Worm (Caenorhabditis elegans) whole organism, L4 larva: ENCODE results near the gene nca-2.

ENCODE experiments used
- F26F4.8 ChIP-seq: fragments of 200-800 bp; sonication (Bioruptor generic); conservative IDR thresholded peaks from 2 replicates; pipeline ENCODE4 v1.3.6; 2022; ENCODE audit warnings: missing genetic modification characterization, missing compliant biosample characterization
- F44E2.7 ChIP-seq: fragments of 200-800 bp; sonication (Bioruptor generic); IDR thresholded peaks from 2 replicates; pipeline ENCODE4 v2.1.2; 2022; ENCODE audit warnings: missing genetic modification characterization, missing compliant biosample characterization
- R02D3.7 ChIP-seq: fragments of 150-350 bp; sonication (generic microtip); optimal IDR thresholded peaks from 3 replicates; lab custom pipeline; 2014; ENCODE audit warnings: missing biosample characterization, missing genetic modification characterization
- T20F7.1 ChIP-seq: fragments of 200-800 bp; sonication (Bioruptor generic); optimal IDR thresholded peaks from 2 replicates; lab custom pipeline; 2018; ENCODE audit warnings: mild to moderate bottlenecking, missing genetic modification characterization, missing compliant biosample characterization
- ZK337.2 ChIP-seq: fragments of 200-800 bp; sonication (Bioruptor generic); IDR thresholded peaks from 2 replicates; pipeline ENCODE4 v1.3.6; 2022; ENCODE audit warnings: missing genetic modification reagents, missing genetic modification characterization, missing compliant biosample characterization
- aha-1 ChIP-seq: fragments of 150-350 bp; peaks from one replicate; lab custom pipeline; 2014; ENCODE audit warnings: missing biosample characterization, missing genetic modification characterization
- ama-1 ChIP-seq: fragments of 150-350 bp; optimal IDR thresholded peaks from 2 replicates; lab custom pipeline; 2014; ENCODE audit warnings: inconsistent platforms, mixed read lengths
- attf-4 ChIP-seq: sonication (generic microtip); optimal IDR thresholded peaks from 3 replicates; lab custom pipeline; 2017; ENCODE audit warnings: missing biosample characterization, missing genetic modification characterization
- ceh-20 ChIP-seq: fragments of 200-800 bp; sonication (Bioruptor generic); IDR thresholded peaks from 2 replicates; pipeline ENCODE4 v1.3.6; 2022; ENCODE audit warnings: missing genetic modification reagents, missing genetic modification characterization, missing compliant biosample characterization
- ceh-28 ChIP-seq: fragments of 150-350 bp; optimal IDR thresholded peaks from 2 replicates; lab custom pipeline; 2014; ENCODE audit warnings: missing biosample characterization, missing genetic modification reagents, missing genetic modification characterization
- ceh-82 ChIP-seq: sonication (generic microtip); optimal IDR thresholded peaks from 2 replicates; lab custom pipeline; 2017; ENCODE audit warnings: missing biosample characterization, missing genetic modification characterization
- ces-1 ChIP-seq: fragments of 150-350 bp; sonication (generic microtip); optimal IDR thresholded peaks from 4 replicates; lab custom pipeline; 2014; ENCODE audit warnings: missing biosample characterization, missing genetic modification reagents, missing genetic modification characterization
- ctbp-1 ChIP-seq: fragments of 200-800 bp; sonication (Bioruptor generic); IDR thresholded peaks from 2 replicates; pipeline ENCODE4 v1.3.6; 2022; ENCODE audit warnings: missing genetic modification reagents, missing genetic modification characterization, missing compliant biosample characterization
- daf-12 ChIP-seq: fragments of 150-350 bp; optimal IDR thresholded peaks from 2 replicates; lab custom pipeline; 2014; ENCODE audit warnings: missing biosample characterization, missing genetic modification reagents, missing genetic modification characterization
- daf-8 ChIP-seq: fragments of 200-800 bp; sonication (Bioruptor generic); IDR thresholded peaks from 2 replicates; pipeline ENCODE4 v1.3.6; 2022; ENCODE audit warnings: missing genetic modification characterization, missing compliant biosample characterization
- dmd-6 ChIP-seq: fragments of 200-800 bp; sonication (Bioruptor generic); IDR thresholded peaks from 2 replicates; pipeline ENCODE4 v1.3.6; 2022; ENCODE audit warnings: missing genetic modification reagents, missing genetic modification characterization, missing compliant biosample characterization
- dmd-9 ChIP-seq: fragments of 200-800 bp; sonication (Bioruptor generic); IDR thresholded peaks from 2 replicates; pipeline ENCODE4 v1.3.6; 2022; ENCODE audit warnings: missing genetic modification reagents, missing genetic modification characterization, missing compliant biosample characterization
- dpl-1 ChIP-seq: fragments of 150-350 bp; optimal IDR thresholded peaks from 2 replicates; lab custom pipeline; 2014; ENCODE audit warnings: missing biosample characterization, missing genetic modification reagents, missing genetic modification characterization
- dve-1 ChIP-seq: sonication (generic microtip); optimal IDR thresholded peaks from 2 replicates; lab custom pipeline; 2017; ENCODE audit warnings: antibody characterized with exemption, mild to moderate bottlenecking, missing genetic modification characterization, missing compliant biosample characterization; ENCODE audit not compliant: insufficient read depth
- gei-8 ChIP-seq: fragments of 200-800 bp; sonication (Bioruptor generic); optimal IDR thresholded peaks from 2 replicates; lab custom pipeline; 2018; ENCODE audit warnings: mild to moderate bottlenecking, missing genetic modification characterization, missing compliant biosample characterization
- hlh-30 ChIP-seq: sonication (generic microtip); optimal IDR thresholded peaks from 2 replicates; lab custom pipeline; 2017; ENCODE audit warnings: antibody characterized with exemption, mild to moderate bottlenecking, missing genetic modification characterization, missing compliant biosample characterization; ENCODE audit not compliant: insufficient read depth
- hmg-1.1 ChIP-seq: fragments of 200-800 bp; sonication (Bioruptor generic); IDR thresholded peaks from 2 replicates; pipeline ENCODE4 v1.3.6; 2022; ENCODE audit warnings: missing genetic modification reagents, missing genetic modification characterization, missing compliant biosample characterization
- lin-13 ChIP-seq: fragments of 150-350 bp; optimal IDR thresholded peaks from 2 replicates; lab custom pipeline; 2014; ENCODE audit warnings: missing biosample characterization, missing genetic modification reagents, missing genetic modification characterization
- lin-29 ChIP-seq: fragments of 200-800 bp; sonication (Bioruptor generic); IDR thresholded peaks from 2 replicates; pipeline ENCODE4 v1.3.6; 2022; ENCODE audit warnings: missing genetic modification reagents, missing genetic modification characterization, missing compliant biosample characterization
- lin-38 ChIP-seq: fragments of 200-800 bp; sonication (Bioruptor generic); IDR thresholded peaks from 2 replicates; pipeline ENCODE4 v1.3.6; 2022; ENCODE audit warnings: missing genetic modification reagents, missing genetic modification characterization, missing compliant biosample characterization
- lir-3 ChIP-seq: sonication (generic microtip); optimal IDR thresholded peaks from 2 replicates; lab custom pipeline; 2016; ENCODE audit warnings: mild to moderate bottlenecking, missing genetic modification characterization, missing compliant biosample characterization
- lsy-2 ChIP-seq, 2 experiments: fragments of 150-350 bp in 1 of 2; sonication (generic microtip) in 1 of 2; optimal IDR thresholded peaks; 2 replicates each; lab custom pipeline; 2014 to 2017; ENCODE audit warnings: missing biosample characterization in 2 of 2, missing genetic modification characterization in 2 of 2
- madf-9 ChIP-seq: fragments of 200-800 bp; sonication (Bioruptor generic); conservative IDR thresholded peaks from 2 replicates; pipeline ENCODE4 v1.3.6; 2022; ENCODE audit warnings: missing genetic modification reagents, missing genetic modification characterization, missing compliant biosample characterization
- mdl-1 ChIP-seq, 2 experiments: fragments of 150-350 bp in 1 of 2; sonication (generic microtip) in 1 of 2; optimal IDR thresholded peaks; 2 replicates each; lab custom pipeline; 2014 to 2017; ENCODE audit warnings: missing biosample characterization in 2 of 2, missing genetic modification characterization in 2 of 2
- mep-1 ChIP-seq: fragments of 150-350 bp; sonication (generic microtip); optimal IDR thresholded peaks from 3 replicates; lab custom pipeline; 2014; ENCODE audit warnings: missing biosample characterization, missing genetic modification characterization
- mes-2 ChIP-seq: sonication (generic microtip); optimal IDR thresholded peaks from 2 replicates; lab custom pipeline; 2016; ENCODE audit warnings: missing genotype, mild to moderate bottlenecking, missing genetic modification characterization, missing compliant biosample characterization; ENCODE audit not compliant: poor library complexity, severe bottlenecking
- nhr-10 ChIP-seq: fragments of 150-350 bp; optimal IDR thresholded peaks from 2 replicates; lab custom pipeline; 2014; ENCODE audit warnings: missing biosample characterization, missing genetic modification characterization
- nhr-102 ChIP-seq: sonication (generic microtip); optimal IDR thresholded peaks from 2 replicates; lab custom pipeline; 2016; ENCODE audit warnings: mild to moderate bottlenecking, missing genetic modification characterization, moderate library complexity, missing compliant biosample characterization
- nhr-28 ChIP-seq: fragments of 150-350 bp; optimal IDR thresholded peaks from 2 replicates; lab custom pipeline; 2014; ENCODE audit warnings: missing biosample characterization, missing genetic modification characterization
- nhr-41 ChIP-seq: fragments of 200-800 bp; sonication (Bioruptor generic); IDR thresholded peaks from 2 replicates; pipeline ENCODE4 v1.3.6; 2022; ENCODE audit warnings: missing genetic modification reagents, missing genetic modification characterization, missing compliant biosample characterization
- nhr-42 ChIP-seq: fragments of 200-800 bp; sonication (Bioruptor generic); IDR thresholded peaks from 2 replicates; pipeline ENCODE4 v1.3.6; 2022; ENCODE audit warnings: missing genetic modification characterization, missing compliant biosample characterization
- nhr-48 ChIP-seq: sonication (generic microtip); optimal IDR thresholded peaks from 2 replicates; lab custom pipeline; 2016; ENCODE audit warnings: mild to moderate bottlenecking, missing genetic modification characterization, missing compliant biosample characterization
- nhr-6 ChIP-seq: fragments of 150-350 bp; optimal IDR thresholded peaks from 2 replicates; lab custom pipeline; 2014; ENCODE audit warnings: missing biosample characterization, missing genetic modification characterization
- nhr-76 ChIP-seq: fragments of 150-350 bp; optimal IDR thresholded peaks from 2 replicates; lab custom pipeline; 2014; ENCODE audit warnings: missing biosample characterization, missing genetic modification characterization
- nhr-77 ChIP-seq: fragments of 150-350 bp; optimal IDR thresholded peaks from 2 replicates; lab custom pipeline; 2014; ENCODE audit warnings: missing biosample characterization, missing genetic modification characterization
- pqm-1 ChIP-seq: sonication (generic microtip); optimal IDR thresholded peaks from 2 replicates; lab custom pipeline; 2017; ENCODE audit warnings: missing biosample characterization, missing genetic modification characterization
- sdz-12 ChIP-seq: fragments of 200-800 bp; sonication (Bioruptor generic); optimal IDR thresholded peaks from 2 replicates; lab custom pipeline; 2018; ENCODE audit warnings: mild to moderate bottlenecking, missing genetic modification characterization, missing compliant biosample characterization
- snpc-4 ChIP-seq: fragments of 150-350 bp; optimal IDR thresholded peaks from 2 replicates; lab custom pipeline; 2014; ENCODE audit warnings: missing biosample characterization, missing genetic modification characterization
- spr-3 ChIP-seq: fragments of 200-800 bp; sonication (Bioruptor generic); optimal IDR thresholded peaks from 2 replicates; lab custom pipeline; 2018; ENCODE audit warnings: mild to moderate bottlenecking, missing genetic modification characterization, missing compliant biosample characterization
- unc-39 ChIP-seq: sonication (generic microtip); optimal IDR thresholded peaks from 2 replicates; lab custom pipeline; 2017; ENCODE audit warnings: missing biosample characterization, missing genetic modification characterization
- zag-1 ChIP-seq: fragments of 150-350 bp; optimal IDR thresholded peaks from 2 replicates; lab custom pipeline; 2014; ENCODE audit warnings: missing biosample characterization, missing genetic modification characterization
- ztf-11 ChIP-seq: fragments of 150-350 bp; optimal IDR thresholded peaks from 2 replicates; lab custom pipeline; 2014; ENCODE audit warnings: missing biosample characterization, missing genetic modification characterization

The nca-2 gene

ce11 chrIII:5022964-5023363, 57.6 kb downstream of the nca-2 start, which contains the start of gene R144.13:
TSS of gene R144.13 (plus strand) at chrIII:5023264.
- TF ChIP-seq aha-1 (tag; lab: Kevin White, UChicago): peak; percentile 19
- no peak for TF ChIP-seq hmg-1.1
- no peak for TF ChIP-seq ces-1 (GFP tag; lab: Kevin White, UChicago)
- TF ChIP-seq spr-3 (GFP tag; lab: Kevin White, UChicago): no peak

- TF ChIP-seq lir-3 (tag; lab: Kevin White, UChicago) (no peak), mes-2 (tag; lab: Kevin White, UChicago) (no peak), nhr-102 (tag; lab: Kevin White, UChicago) (no peak), F44E2.7 (GFP tag; lab: Robert Waterston, UW) (no peak), ceh-20 (GFP tag; lab: Robert Waterston, UW) (no peak), aha-1 (tag; lab: Kevin White, UChicago) (peak; percentile 92), nhr-10 (tag; lab: Kevin White, UChicago) (no peak), zag-1 (tag; lab: Kevin White, UChicago) (no peak)
- TF ChIP-seq, all 104 proteins: peak for 1
Observed at ce11 chrIII:5023642-5024041, 58.3 kb downstream of the nca-2 start.

ce11 chrIII:5024393-5024964, 59.1 kb downstream of the nca-2 start, which contains the start of gene pcf-11:
TSS of gene pcf-11 (plus strand) at chrIII:5024914.
- TF ChIP-seq hmg-1.1 (peak; percentile 62), nhr-48 (tag; lab: Kevin White, UChicago) (no peak), hlh-30 (tag; lab: Kevin White, UChicago) (peak; percentile 95), ceh-28 (tag; lab: Kevin White, UChicago) (peak; percentile 58), dmd-9 (no peak), nhr-76 (tag; lab: Kevin White, UChicago) (no peak), dve-1 (tag; lab: Kevin White, UChicago) (peak; percentile 53), daf-12 (no peak), spr-3 (GFP tag; lab: Kevin White, UChicago) (no peak), pqm-1 (tag; lab: Kevin White, UChicago) (no peak), madf-9 (GFP tag; lab: Robert Waterston, UW) (no peak), ctbp-1 (no peak), ceh-20 (GFP tag; lab: Robert Waterston, UW) (no peak), snpc-4 (no peak), mdl-1 (tag; optimal IDR thresholded peaks at IDR 0.05; lab: Kevin White, UChicago) (peak; percentile 45 to 80), nhr-77 (tag; lab: Kevin White, UChicago) (peak; percentile 52), F26F4.8 (GFP tag; lab: Robert Waterston, UW) (no peak), dpl-1 (GFP tag; lab: Kevin White, UChicago) (peak; percentile 61), lin-29 (GFP tag; lab: Robert Waterston, UW) (no peak), dmd-6 (GFP tag; lab: Robert Waterston, UW) (peak; percentile 13; the same call in 1 of the 2 replicates), zag-1 (tag; lab: Kevin White, UChicago) (no peak), lin-38 (GFP tag; lab: Robert Waterston, UW) (peak; percentile 50), attf-4 (no peak), lin-13 (GFP tag; lab: Kevin White, UChicago) (peak; percentile 68), aha-1 (tag; lab: Kevin White, UChicago) (peak; percentile 86), daf-8 (GFP tag; lab: Robert Waterston, UW) (no peak), nhr-6 (tag; lab: Kevin White, UChicago) (peak; percentile 50), ama-1 (lab: Kevin White, UChicago) (peak; percentile 90), sdz-12 (GFP tag; lab: Kevin White, UChicago) (no peak), gei-8 (GFP tag; lab: Kevin White, UChicago) (no peak), mes-2 (tag; lab: Kevin White, UChicago) (peak; percentile 75), R02D3.7 (tag; lab: Kevin White, UChicago) (no peak), ztf-11 (tag; lab: Kevin White, UChicago) (no peak), T20F7.1 (no peak), nhr-42 (GFP tag; lab: Robert Waterston, UW) (no peak; the same call in 1 of the 2 replicates), lsy-2 (tag; optimal IDR thresholded peaks at IDR 0.05; lab: Kevin White, UChicago) (peak; percentile 24 to 65), mep-1 (peak; percentile 64), nhr-41 (GFP tag; lab: Robert Waterston, UW) (no peak), ZK337.2 (GFP tag; lab: Robert Waterston, UW) (no peak), unc-39 (no peak), ceh-82 (tag; lab: Kevin White, UChicago) (no peak), nhr-28 (tag; lab: Kevin White, UChicago) (peak; percentile 50)
